Worm (Caenorhabditis elegans) whole organism, L4/young adult: Measurements from ENCODE around the gene srw-3.
"Not testable (repeated sequence)": the region's sequence is repeated elsewhere in the genome, so short reads cannot be mapped to it uniquely, and the experiment has no call there.

ENCODE experiments used
- W03F9.2 ChIP-seq: fragments of 150-350 bp; optimal IDR thresholded peaks from 2 replicates; lab custom pipeline; 2014; ENCODE audit warnings: missing biosample characterization, missing genetic modification characterization
- dao-5 ChIP-seq: sonication (generic microtip); optimal IDR thresholded peaks from 2 replicates; lab custom pipeline; 2016; ENCODE audit warnings: missing genotype, missing genetic modification characterization, moderate library complexity, missing compliant biosample characterization
- him-1 ChIP-seq: sonication (generic microtip); optimal IDR thresholded peaks from 2 replicates; lab custom pipeline; 2016; ENCODE audit warnings: missing genotype, missing genetic modification reagents, missing genetic modification characterization, missing compliant biosample characterization

The srw-3 gene

ce11 chrV:7705316-7705715 lies at the start of gene srw-3:
TSS of gene srw-3 (plus strand) at chrV:7705616.
- TF ChIP-seq dao-5 (tag; lab: Kevin White, UChicago) = no peak

ce11 chrV:7667940-7668339 lies 37.5 kb upstream of the srw-3 start, which contains the start of gene C12D5.5:
TSS of gene C12D5.5 (plus strand) at chrV:7668240.
- no peak for TF ChIP-seq dao-5 (tag; lab: Kevin White, UChicago)
- TF ChIP-seq him-1 (tag; lab: Kevin White, UChicago) = no peak
- TF ChIP-seq W03F9.2 (tag; lab: Kevin White, UChicago) = no peak

DNA sequence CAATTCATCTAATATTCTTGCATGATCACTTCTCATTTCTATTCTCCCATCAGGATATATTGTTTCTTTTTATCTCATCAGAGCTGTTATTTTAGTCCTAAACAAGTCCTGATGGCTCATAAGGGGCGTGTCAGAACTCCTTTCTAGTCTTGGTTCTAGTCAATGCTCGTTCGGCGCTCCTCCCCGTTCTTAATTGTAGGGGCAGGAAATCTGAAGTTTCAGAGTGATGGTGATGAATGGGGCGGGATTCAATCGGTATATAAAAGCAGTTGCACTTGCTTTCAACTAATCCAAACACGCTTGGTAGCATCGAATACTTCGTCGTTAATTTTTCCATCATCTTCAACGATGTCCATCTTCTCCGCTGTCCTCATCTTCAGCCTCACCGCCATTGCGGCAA lies 33.2 kb upstream of the srw-3 start, which contains the start of gene C12D5.4:
TSS of gene C12D5.4 (plus strand) at position 301 of the 400 bp plus-strand sequence.
- no peak for TF ChIP-seq him-1 (tag; lab: Kevin White, UChicago)
- no peak for TF ChIP-seq dao-5 (tag; lab: Kevin White, UChicago)
- no peak for TF ChIP-seq W03F9.2 (tag; lab: Kevin White, UChicago)

ce11 chrV:7675904-7676303 lies 29.5 kb upstream of the srw-3 start, which contains the start of gene C12D5.3:
TSS of gene C12D5.3 (plus strand) at chrV:7676204.
- no peak for TF ChIP-seq him-1 (tag; lab: Kevin White, UChicago)
- TF ChIP-seq W03F9.2 (tag; lab: Kevin White, UChicago) = no peak
- no peak for TF ChIP-seq dao-5 (tag; lab: Kevin White, UChicago)

DNA sequence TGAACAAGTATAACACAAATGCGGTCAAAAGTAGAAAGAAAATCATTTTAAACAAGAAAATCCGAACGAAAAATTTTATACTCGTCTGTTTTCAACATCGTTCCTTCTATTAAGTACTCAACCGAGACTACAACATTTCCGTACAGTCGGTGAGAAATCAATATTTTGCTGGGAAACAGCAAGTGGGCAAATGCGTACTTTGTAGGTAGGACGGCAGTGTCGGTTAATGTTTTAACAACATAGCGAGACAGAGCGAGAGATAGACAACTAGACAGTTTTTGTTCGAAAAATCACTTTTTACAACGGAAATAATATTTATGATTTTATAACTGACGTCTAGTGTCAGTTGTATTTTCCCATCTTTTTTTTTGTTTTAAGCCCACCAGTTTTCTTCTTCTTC lies 24.0 kb upstream of the srw-3 start, which contains the start of gene cyp-33A1:
TSS of gene cyp-33A1 (minus strand) at position 72 of the 400 bp plus-strand sequence.
- TF ChIP-seq W03F9.2 (tag; lab: Kevin White, UChicago) = no peak
- no peak for TF ChIP-seq dao-5 (tag; lab: Kevin White, UChicago)
- TF ChIP-seq him-1 (tag; lab: Kevin White, UChicago) = no peak

- no peak for TF ChIP-seq W03F9.2 (tag; lab: Kevin White, UChicago)
- TF ChIP-seq dao-5 (tag; lab: Kevin White, UChicago) = no peak
- no peak for TF ChIP-seq him-1 (tag; lab: Kevin White, UChicago)
These were observed 21.3 kb upstream of the srw-3 start, which contains the start of gene sre-11 for ce11 chrV:7683907-7684655. TSS of gene sre-11 (minus strand) at chrV:7683957.

- TF ChIP-seq dao-5 (tag; lab: Kevin White, UChicago) (no peak), him-1 (tag; lab: Kevin White, UChicago) (no peak), W03F9.2 (tag; lab: Kevin White, UChicago) (no peak)
These were observed 19.2 kb upstream of the srw-3 start, which contains the start of the genes nhr-94 and nhr-152 for ce11 chrV:7686189-7686588. TSS of gene nhr-94 (minus strand) at chrV:7686335. TSS of gene nhr-152 (plus strand) at chrV:7686350.

DNA sequence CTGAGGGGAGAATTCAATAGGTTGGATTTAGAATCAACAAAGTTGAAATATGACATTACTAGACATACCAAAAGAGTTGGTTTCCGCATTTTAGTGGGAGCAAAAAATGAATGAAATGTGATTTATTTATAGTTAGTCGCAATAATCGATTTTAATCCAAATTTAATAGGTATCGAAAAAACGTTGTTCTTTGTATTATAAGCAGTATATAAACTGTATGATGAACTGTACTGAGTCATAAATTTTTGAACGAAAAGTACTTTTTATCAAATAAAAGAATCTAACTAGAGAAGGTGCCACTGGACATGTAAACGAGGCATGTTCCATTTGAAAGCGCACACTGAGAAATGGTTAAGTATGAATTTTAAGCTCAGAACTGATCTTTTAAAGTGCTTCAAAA lies 15.5 kb upstream of the srw-3 start, which contains the start of gene C12D5.9:
TSS of gene C12D5.9 (minus strand) at position 101 of the 400 bp plus-strand sequence.
- TF ChIP-seq dao-5 (tag; lab: Kevin White, UChicago) = no peak
- TF ChIP-seq him-1 (tag; lab: Kevin White, UChicago) = no peak
- TF ChIP-seq W03F9.2 (tag; lab: Kevin White, UChicago) = no peak

DNA sequence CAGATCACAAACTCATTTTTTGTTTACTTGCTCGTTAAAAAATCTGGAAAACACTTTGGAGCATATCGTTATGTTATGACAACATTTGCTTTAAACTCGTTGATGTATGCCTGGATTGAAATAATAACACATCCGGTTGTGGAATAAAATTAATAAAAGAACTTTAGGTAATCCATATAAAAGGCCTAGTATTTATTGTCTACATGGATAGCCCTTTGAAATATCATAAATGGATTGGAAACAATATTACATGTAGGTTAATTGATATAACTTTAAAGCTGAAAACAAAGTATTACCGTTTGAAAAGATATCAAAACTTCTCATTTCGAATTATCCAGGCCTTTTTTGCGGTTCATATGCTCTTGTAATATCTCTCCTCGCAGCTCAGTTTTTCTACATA lies 14.8 kb upstream of the srw-3 start:
- TF ChIP-seq W03F9.2 (tag; lab: Kevin White, UChicago) = no peak
- no peak for TF ChIP-seq him-1 (tag; lab: Kevin White, UChicago)
- TF ChIP-seq dao-5 (tag; lab: Kevin White, UChicago) = no peak

ce11 chrV:7693394-7693793 lies 12.0 kb upstream of the srw-3 start, which contains the start of gene C12D5.10:
TSS of gene C12D5.10 (minus strand) at chrV:7693494.
- TF ChIP-seq dao-5 (tag; lab: Kevin White, UChicago) (no peak), him-1 (tag; lab: Kevin White, UChicago) (no peak), W03F9.2 (tag; lab: Kevin White, UChicago) (no peak)

DNA sequence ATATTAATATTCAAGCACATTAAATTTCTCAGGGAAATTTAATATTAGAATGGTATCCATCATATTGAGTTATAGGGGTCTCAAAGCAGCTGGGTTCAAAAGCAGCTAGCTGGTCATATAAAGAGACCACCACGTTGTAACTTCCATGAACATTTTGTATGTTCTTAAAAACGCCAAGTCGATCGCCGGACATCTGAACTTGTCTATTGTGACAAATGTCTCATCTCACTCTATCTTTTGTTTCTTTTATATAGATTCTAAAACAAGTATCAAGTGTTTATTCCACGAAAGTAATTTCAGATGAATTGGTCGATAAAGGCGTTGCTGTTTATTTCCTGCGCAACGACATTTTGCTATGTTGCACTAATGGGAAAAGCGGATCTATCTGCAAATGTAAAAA lies 8.6 kb upstream of the srw-3 start, which contains the start of gene ZK105.3:
TSS of gene ZK105.3 (plus strand) at position 301 of the 400 bp plus-strand sequence.
- no peak for TF ChIP-seq him-1 (tag; lab: Kevin White, UChicago)
- TF ChIP-seq W03F9.2 (tag; lab: Kevin White, UChicago) = no peak
- no peak for TF ChIP-seq dao-5 (tag; lab: Kevin White, UChicago)

DNA sequence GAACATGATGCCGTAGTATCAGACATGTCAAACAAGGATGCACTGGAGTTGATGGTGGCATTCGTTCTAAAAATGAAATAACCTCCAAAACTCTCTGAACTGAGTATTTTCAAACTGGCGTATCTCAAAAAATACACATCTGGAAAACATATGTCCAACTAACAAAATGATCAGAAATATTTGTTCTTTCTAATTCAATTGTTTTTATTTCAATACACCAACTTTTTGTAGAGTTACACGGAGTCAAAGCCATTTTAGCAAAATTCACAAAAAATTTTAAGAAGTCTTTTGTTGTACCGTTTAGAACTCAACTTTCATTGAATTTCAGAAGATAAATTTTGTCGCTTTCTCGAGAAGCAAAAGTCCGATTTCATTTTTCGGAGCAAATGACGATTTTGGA lies 1.9 kb upstream of the srw-3 start, which contains the start of gene srsx-40:
TSS of gene srsx-40 (minus strand) at position 101 of the 400 bp plus-strand sequence.
- TF ChIP-seq dao-5, him-1, W03F9.2 (tag; lab: Kevin White, UChicago): not testable (repeated sequence)

- TF ChIP-seq W03F9.2 (tag; lab: Kevin White, UChicago) (no peak), dao-5 (tag; lab: Kevin White, UChicago) (no peak), him-1 (tag; lab: Kevin White, UChicago) (no peak)
These were observed 3.1 kb downstream of the srw-3 start, which contains the start of gene ZK105.11 for ce11 chrV:7708525-7708924. TSS of gene ZK105.11 (minus strand) at chrV:7708625.
